Worm (Caenorhabditis elegans) whole organism, late embryonic: ENCODE results near the gene C26D10.3.

ENCODE experiments used
- ceh-9 ChIP-seq: sonication (generic microtip); optimal IDR thresholded peaks from 2 replicates; lab custom pipeline; 2016; ENCODE audit warnings: mild to moderate bottlenecking, missing genetic modification characterization, inconsistent platforms, missing compliant biosample characterization
- fkh-10 ChIP-seq: fragments of 150-350 bp; optimal IDR thresholded peaks from 2 replicates; lab custom pipeline; 2014; ENCODE audit warnings: missing biosample characterization, missing genetic modification reagents, missing genetic modification characterization
- pha-4 ChIP-seq: fragments of 150-350 bp; optimal IDR thresholded peaks from 2 replicates; lab custom pipeline; 2018; ENCODE audit warnings: missing biosample characterization, missing genetic modification reagents, missing genetic modification characterization
- sox-4 ChIP-seq: sonication (generic microtip); optimal IDR thresholded peaks from 2 replicates; lab custom pipeline; 2017; ENCODE audit warnings: mild to moderate bottlenecking, missing genetic modification characterization, inconsistent platforms, missing compliant biosample characterization

DNA sequence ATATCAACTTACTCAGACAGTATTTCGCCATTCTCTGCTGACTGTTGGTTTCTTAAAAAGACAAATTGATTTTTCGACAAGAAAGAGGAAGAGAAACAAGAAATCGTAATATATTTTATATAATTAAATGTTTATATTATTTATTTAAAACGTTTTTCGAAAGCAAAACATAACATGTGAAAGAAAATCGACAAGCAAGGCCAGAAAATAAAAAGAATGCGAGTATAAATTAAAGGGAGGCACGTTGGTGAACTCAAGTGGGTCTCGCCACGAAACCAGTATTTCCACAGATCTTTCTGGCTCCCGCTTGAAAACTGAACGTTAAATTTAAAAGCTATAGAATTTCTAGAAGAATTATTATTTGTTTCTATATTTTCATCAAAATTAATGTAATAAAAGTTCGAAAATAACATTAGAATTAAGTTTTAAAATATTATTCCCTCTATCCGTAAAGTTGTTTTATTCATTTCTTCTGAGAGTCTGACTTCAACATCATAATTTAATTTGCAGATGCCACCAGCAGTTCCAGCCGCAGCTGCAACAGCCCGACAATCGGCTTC lies 41.9 kb upstream of the C26D10.3 start, which contains the start of the genes nst-1 and cct-4:
- no peak for TF ChIP-seq fkh-10 (GFP tag; lab: Kevin White, UChicago)
- no peak for TF ChIP-seq sox-4
- TF ChIP-seq ceh-9 (tag; lab: Kevin White, UChicago): no peak
- no peak for TF ChIP-seq pha-4 (tag; lab: Kevin White, UChicago)
